Worm (Caenorhabditis elegans) whole organism, mixed stage, embryonic: ENCODE measurements around the gene F52E1.9.

ENCODE experiments used
- M03D4.4 ChIP-seq: sonication (generic microtip); optimal IDR thresholded peaks from 2 replicates; lab custom pipeline; 2017; ENCODE audit warnings: mild to moderate bottlenecking, missing genetic modification characterization, missing compliant biosample characterization
- bed-3 ChIP-seq: fragments of 200-800 bp; sonication (Bioruptor generic); optimal IDR thresholded peaks from 3 replicates; lab custom pipeline; 2018; ENCODE audit warnings: mild to moderate bottlenecking, missing genetic modification characterization, moderate library complexity, missing compliant biosample characterization
- blmp-1 ChIP-seq: fragments of 150-350 bp; optimal IDR thresholded peaks from 2 replicates; lab custom pipeline; 2014; ENCODE audit warnings: missing biosample characterization, missing genetic modification characterization
- ceh-39 ChIP-seq: fragments of 150-350 bp; optimal IDR thresholded peaks from 2 replicates; lab custom pipeline; 2014; ENCODE audit warnings: missing biosample characterization, missing genetic modification characterization
- ceh-43 ChIP-seq: fragments of 200-800 bp; sonication (Bioruptor generic); optimal IDR thresholded peaks from 2 replicates; lab custom pipeline; 2018; ENCODE audit warnings: mild to moderate bottlenecking, missing genetic modification characterization, moderate library complexity, missing compliant biosample characterization
- ceh-83 ChIP-seq: fragments of 200-800 bp; sonication (Bioruptor generic); optimal IDR thresholded peaks from 2 replicates; lab custom pipeline; 2018; ENCODE audit warnings: mild to moderate bottlenecking, missing genetic modification characterization, missing compliant biosample characterization
- ces-1 ChIP-seq: fragments of 150-350 bp; optimal IDR thresholded peaks from 2 replicates; lab custom pipeline; 2014; ENCODE audit warnings: missing biosample characterization, missing genetic modification reagents, missing genetic modification characterization
- cnd-1 ChIP-seq: fragments of 200-800 bp; sonication (Bioruptor generic); optimal IDR thresholded peaks from 2 replicates; lab custom pipeline; 2018; ENCODE audit warnings: mild to moderate bottlenecking, missing genetic modification characterization, missing compliant biosample characterization
- drap-1 ChIP-seq: fragments of 200-800 bp; sonication (Bioruptor generic); optimal IDR thresholded peaks from 3 replicates; lab custom pipeline; 2018; ENCODE audit warnings: mild to moderate bottlenecking, missing genetic modification characterization, missing compliant biosample characterization
- elt-1 ChIP-seq: sonication (generic microtip); optimal IDR thresholded peaks from 2 replicates; lab custom pipeline; 2017; ENCODE audit warnings: missing genetic modification characterization, mild to moderate bottlenecking, missing compliant biosample characterization, antibody characterized with exemption, moderate library complexity, borderline replicate concordance; ENCODE audit not compliant: insufficient read depth
- elt-3 ChIP-seq: fragments of 150-350 bp; optimal IDR thresholded peaks from 2 replicates; lab custom pipeline; 2014; ENCODE audit warnings: missing biosample characterization, missing genetic modification characterization
- flh-1 ChIP-seq: fragments of 200-800 bp; sonication (Bioruptor generic); optimal IDR thresholded peaks from 2 replicates; lab custom pipeline; 2018; ENCODE audit warnings: mild to moderate bottlenecking, missing genetic modification characterization, moderate library complexity, missing compliant biosample characterization
- ham-2 ChIP-seq: fragments of 200-800 bp; sonication (Bioruptor generic); optimal IDR thresholded peaks from 2 replicates; lab custom pipeline; 2018; ENCODE audit warnings: mild to moderate bottlenecking, missing genetic modification characterization, missing compliant biosample characterization
- hlh-1 ChIP-seq: fragments of 150-350 bp; optimal IDR thresholded peaks from 2 replicates; lab custom pipeline; 2014; ENCODE audit warnings: missing biosample characterization, missing genetic modification reagents, missing genetic modification characterization
- lin-13 ChIP-seq: fragments of 150-350 bp; optimal IDR thresholded peaks from 2 replicates; lab custom pipeline; 2014; ENCODE audit warnings: missing biosample characterization, missing genetic modification characterization
- lin-32 ChIP-seq: fragments of 200-800 bp; sonication (Bioruptor generic); optimal IDR thresholded peaks from 2 replicates; lab custom pipeline; 2018; ENCODE audit warnings: mild to moderate bottlenecking, missing genetic modification characterization, missing compliant biosample characterization
- lsy-2 ChIP-seq: fragments of 150-350 bp; optimal IDR thresholded peaks from 2 replicates; lab custom pipeline; 2014; ENCODE audit warnings: missing biosample characterization, missing genetic modification characterization
- mab-5 ChIP-seq: fragments of 150-350 bp; optimal IDR thresholded peaks from 2 replicates; lab custom pipeline; 2014; ENCODE audit warnings: missing biosample characterization, missing genetic modification characterization
- mep-1 ChIP-seq: fragments of 150-350 bp; optimal IDR thresholded peaks from 2 replicates; lab custom pipeline; 2017; ENCODE audit warnings: missing biosample characterization, missing genetic modification reagents, missing genetic modification characterization, inconsistent platforms
- nhr-12 ChIP-seq: fragments of 150-350 bp; optimal IDR thresholded peaks from 2 replicates; lab custom pipeline; 2014; ENCODE audit warnings: missing biosample characterization, missing genetic modification characterization
- nhr-2 ChIP-seq: fragments of 150-350 bp; optimal IDR thresholded peaks from 2 replicates; lab custom pipeline; 2014; ENCODE audit warnings: missing biosample characterization, missing genetic modification characterization
- nhr-237 ChIP-seq: fragments of 150-350 bp; optimal IDR thresholded peaks from 2 replicates; lab custom pipeline; 2014; ENCODE audit warnings: missing biosample characterization, missing genetic modification characterization
- nhr-28 ChIP-seq: fragments of 150-350 bp; optimal IDR thresholded peaks from 2 replicates; lab custom pipeline; 2014; ENCODE audit warnings: missing biosample characterization, missing genetic modification characterization
- nhr-76 ChIP-seq: sonication (generic microtip); optimal IDR thresholded peaks from 2 replicates; lab custom pipeline; 2017; ENCODE audit warnings: missing biosample characterization, missing genetic modification characterization
- sem-2 ChIP-seq: fragments of 200-800 bp; sonication (Bioruptor generic); optimal IDR thresholded peaks from 2 replicates; lab custom pipeline; 2018; ENCODE audit warnings: mild to moderate bottlenecking, missing genetic modification characterization, missing compliant biosample characterization
- snpc-4 ChIP-seq: fragments of 150-350 bp; optimal IDR thresholded peaks from 2 replicates; lab custom pipeline; 2014; ENCODE audit warnings: missing biosample characterization, missing genetic modification characterization
- sptf-1 ChIP-seq: sonication (generic microtip); optimal IDR thresholded peaks from 2 replicates; lab custom pipeline; 2017; ENCODE audit warnings: mild to moderate bottlenecking, missing genetic modification characterization, moderate library complexity, missing compliant biosample characterization
- tbx-8 ChIP-seq: fragments of 200-800 bp; sonication (Bioruptor generic); optimal IDR thresholded peaks from 2 replicates; lab custom pipeline; 2018; ENCODE audit warnings: mild to moderate bottlenecking, missing genetic modification characterization, moderate library complexity, missing compliant biosample characterization
- unc-120 ChIP-seq: sonication (generic microtip); optimal IDR thresholded peaks from 2 replicates; lab custom pipeline; 2017; ENCODE audit warnings: missing genetic modification characterization, missing compliant biosample characterization; ENCODE audit not compliant: poor library complexity, severe bottlenecking
- unc-39 ChIP-seq: fragments of 150-350 bp; optimal IDR thresholded peaks from 2 replicates; lab custom pipeline; 2014; ENCODE audit warnings: missing biosample characterization, missing genetic modification characterization
- unc-62 ChIP-seq: fragments of 150-350 bp; optimal IDR thresholded peaks from 2 replicates; lab custom pipeline; 2014; ENCODE audit warnings: missing biosample characterization, missing genetic modification reagents, missing genetic modification characterization
- zip-8 ChIP-seq: fragments of 150-350 bp; optimal IDR thresholded peaks from 2 replicates; lab custom pipeline; 2014; ENCODE audit warnings: missing biosample characterization, missing genetic modification characterization

Gene F52E1.9

DNA sequence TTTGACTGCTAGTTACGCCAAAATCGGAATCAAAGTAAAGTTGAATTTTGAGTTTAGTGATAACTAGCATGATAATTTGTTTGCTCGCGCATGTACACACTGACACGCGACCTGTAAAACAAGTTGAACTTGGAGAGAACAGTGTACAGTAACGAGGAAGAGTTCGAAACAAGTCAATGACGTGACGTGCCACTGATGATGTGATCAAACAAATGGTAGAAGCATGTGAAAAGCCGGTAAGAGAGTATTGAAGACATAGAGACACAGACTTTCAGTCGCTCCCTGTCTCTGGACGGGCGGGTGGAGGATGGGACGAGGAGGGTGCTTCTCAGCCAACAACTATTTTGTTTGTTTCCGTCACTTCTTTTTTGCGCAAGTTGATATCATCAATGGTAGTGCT is 683 bp upstream of the F52E1.9 start:
- no peak for TF ChIP-seq zip-8 (tag; lab: Kevin White, UChicago)

DNA sequence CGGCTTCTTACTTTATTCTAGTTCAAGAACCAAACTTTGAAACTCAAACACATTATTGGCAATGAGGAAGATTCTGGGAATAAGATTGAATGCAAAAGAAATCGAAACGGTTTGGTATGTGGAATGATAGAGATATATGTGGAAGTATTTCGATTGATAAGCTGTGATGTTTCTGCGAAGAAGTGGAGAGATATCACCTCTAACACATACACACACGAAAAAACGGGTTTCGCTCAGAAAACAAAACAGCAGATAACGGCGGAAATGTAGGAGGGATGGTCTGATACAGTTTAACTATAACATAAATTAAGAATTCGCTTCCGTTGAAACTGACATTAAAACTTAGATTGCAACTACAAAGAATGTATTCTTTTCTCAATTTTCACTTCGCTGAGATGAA is 1.2 kb downstream of the F52E1.9 start:
- TF ChIP-seq ces-1 (GFP tag; lab: Kevin White, UChicago) (no peak), hlh-1 (no peak), unc-120 (tag; lab: Kevin White, UChicago) (no peak), tbx-8 (GFP tag; lab: Kevin White, UChicago) (no peak), sptf-1 (tag; lab: Kevin White, UChicago) (no peak), nhr-2 (tag; lab: Kevin White, UChicago) (no peak), lsy-2 (no peak), elt-3 (tag; lab: Kevin White, UChicago) (no peak), nhr-237 (tag; lab: Kevin White, UChicago) (no peak), elt-1 (tag; lab: Kevin White, UChicago) (no peak), bed-3 (no peak), ceh-83 (GFP tag; lab: Kevin White, UChicago) (no peak), unc-39 (tag; lab: Kevin White, UChicago) (no peak), drap-1 (GFP tag; lab: Kevin White, UChicago) (no peak), unc-62 (GFP tag; lab: Kevin White, UChicago) (no peak), mab-5 (no peak), lin-13 (tag; lab: Kevin White, UChicago) (no peak), flh-1 (GFP tag; lab: Kevin White, UChicago) (no peak)

DNA sequence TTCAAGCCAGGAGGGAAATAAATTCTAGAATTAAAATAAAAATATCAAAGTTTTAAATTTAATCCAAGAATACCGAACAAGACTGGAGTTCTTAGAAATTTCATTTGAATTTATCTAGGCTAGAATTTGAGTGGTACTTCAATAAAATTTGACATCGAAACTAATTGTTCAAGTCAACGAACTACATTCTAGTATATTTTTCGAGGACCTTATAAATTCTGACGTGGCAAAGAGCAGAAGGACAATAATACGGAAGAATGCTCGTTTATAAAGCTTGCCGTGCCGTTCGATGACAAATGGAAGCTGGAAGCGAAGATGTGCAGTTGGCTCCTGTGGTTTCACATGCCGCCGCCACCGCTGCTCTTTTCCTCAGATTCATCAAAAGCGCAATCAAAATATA is 1.7 kb downstream of the F52E1.9 start:
- TF ChIP-seq nhr-237 (tag; lab: Kevin White, UChicago) (no peak), hlh-1 (no peak), M03D4.4 (tag; lab: Kevin White, UChicago) (no peak), ham-2 (GFP tag; lab: Kevin White, UChicago) (no peak), ces-1 (GFP tag; lab: Kevin White, UChicago) (no peak), tbx-8 (GFP tag; lab: Kevin White, UChicago) (no peak), unc-39 (tag; lab: Kevin White, UChicago) (no peak), mep-1 (no peak), nhr-76 (no peak), sem-2 (GFP tag; lab: Kevin White, UChicago) (no peak), sptf-1 (tag; lab: Kevin White, UChicago) (no peak), unc-62 (GFP tag; lab: Kevin White, UChicago) (no peak)

DNA sequence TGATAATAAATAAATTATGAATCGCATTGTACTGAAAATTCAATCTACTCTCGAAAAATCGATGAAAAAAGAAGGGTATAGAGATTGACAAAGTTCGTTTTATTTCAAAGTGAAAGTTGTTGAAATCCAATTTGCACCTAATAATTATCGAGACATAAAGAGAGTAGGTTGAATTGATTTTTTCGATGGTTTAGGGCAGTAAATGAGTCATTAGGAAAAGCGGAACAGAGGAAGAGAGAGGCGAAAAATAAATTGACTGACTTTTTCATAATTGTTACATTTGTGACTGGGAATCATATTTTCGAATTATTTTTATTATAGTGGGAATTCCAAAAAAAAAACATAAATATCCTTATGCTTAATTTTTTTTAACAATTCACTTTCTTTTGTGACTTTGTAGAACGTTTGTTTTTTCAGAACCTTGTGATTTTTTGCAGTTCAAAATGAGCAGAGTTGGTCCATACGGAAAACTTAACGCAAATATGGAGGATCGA is 8.1 kb downstream of the F52E1.9 start, which contains the start of the genes pho-6 and F52E1.3:
TSS of gene pho-6 (minus strand) at position 101 of the 494 bp plus-strand sequence.
TSS of gene F52E1.3 (plus strand) at position 444 of the 494 bp plus-strand sequence.
- no peak for TF ChIP-seq lin-32 (GFP tag; lab: Kevin White, UChicago)

DNA sequence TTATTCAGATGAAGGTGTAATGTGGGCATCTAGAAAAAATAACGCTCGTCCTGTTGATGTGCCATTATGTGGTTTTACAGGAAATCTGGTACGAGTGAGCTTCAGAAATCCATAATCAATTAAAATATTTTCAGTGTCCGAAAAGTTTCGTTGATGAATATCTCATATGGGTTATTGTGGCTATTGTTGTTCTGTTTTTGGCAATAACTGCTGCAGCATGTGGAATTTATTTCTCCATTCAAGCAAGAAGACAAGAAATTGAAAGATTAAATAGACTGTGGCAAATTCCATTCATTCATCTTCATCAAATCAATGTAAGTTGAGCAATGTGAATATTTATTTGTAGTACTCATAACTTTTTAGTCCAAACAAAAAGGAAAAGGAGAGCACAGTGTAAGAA is 13.2 kb downstream of the F52E1.9 start:
- TF ChIP-seq zip-8 (tag; lab: Kevin White, UChicago) (no peak), elt-3 (tag; lab: Kevin White, UChicago) (no peak), ceh-83 (GFP tag; lab: Kevin White, UChicago) (no peak), ceh-43 (no peak), cnd-1 (tag; lab: Kevin White, UChicago) (no peak), flh-1 (GFP tag; lab: Kevin White, UChicago) (no peak), nhr-76 (no peak), ceh-39 (tag; lab: Kevin White, UChicago) (no peak), mab-5 (no peak), bed-3 (no peak), sem-2 (GFP tag; lab: Kevin White, UChicago) (no peak)
- TF ChIP-seq, all 35 proteins: peak for 0

DNA sequence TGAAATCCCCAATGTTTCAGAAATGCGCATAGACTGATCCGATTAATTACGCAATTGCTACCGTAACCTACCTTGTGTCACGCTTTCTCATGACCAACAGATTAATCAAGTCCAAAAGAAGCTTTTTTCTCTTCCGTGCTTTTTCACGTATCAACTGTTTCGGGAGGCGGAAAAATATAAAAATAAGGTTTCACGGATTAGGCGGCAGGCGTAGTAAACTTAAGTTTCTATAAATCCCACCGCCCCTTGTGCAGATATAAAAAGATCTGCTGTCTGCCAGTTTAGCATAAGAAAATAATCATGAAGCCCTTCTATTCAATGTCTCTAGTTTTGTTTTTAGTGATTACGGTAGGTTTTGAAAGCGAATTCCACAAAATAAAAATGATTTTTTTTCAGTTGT is 15.4 kb downstream of the F52E1.9 start, which contains the start of gene gcy-7:
TSS of gene gcy-7 (plus strand) at position 301 of the 400 bp plus-strand sequence.
- TF ChIP-seq lsy-2 (no peak), drap-1 (GFP tag; lab: Kevin White, UChicago) (no peak), bed-3 (no peak), blmp-1 (tag; lab: Kevin White, UChicago) (no peak), nhr-76 (no peak), nhr-28 (no peak), sem-2 (GFP tag; lab: Kevin White, UChicago) (no peak), nhr-12 (tag; lab: Kevin White, UChicago) (no peak), elt-1 (tag; lab: Kevin White, UChicago) (no peak), cnd-1 (tag; lab: Kevin White, UChicago) (no peak), sptf-1 (tag; lab: Kevin White, UChicago) (no peak), snpc-4 (tag; lab: Kevin White, UChicago) (no peak), tbx-8 (GFP tag; lab: Kevin White, UChicago) (no peak), ham-2 (GFP tag; lab: Kevin White, UChicago) (no peak)
